Fruit fly (Drosophila melanogaster): ENCODE measurements around the gene pch2.

pch2 gene

dm6 chr3R:8563774-8564173 is 2.2 kb upstream of the pch2 start, which contains the start of gene Cenp-C:
Gene Cenp-C, plus strand, starts transcription at chr3R:8564105.
- TF ChIP-seq Hnf4 (GFP tag; optimal IDR thresholded peaks at IDR 0.05) (peak; percentile 51), ey (GFP tag; optimal IDR thresholded peaks at IDR 0.05) (peak; percentile 5), Hr78 (GFP tag; optimal IDR thresholded peaks at IDR 0.05) (no peak), foxo (GFP tag; optimal IDR thresholded peaks at IDR 0.05) (peak in 1 of 2 experiments; percentile 53), pan (optimal IDR thresholded peaks at IDR 0.05) (no peak), rgr (GFP tag; optimal IDR thresholded peaks at IDR 0.05) (peak; percentile 36), HLH106 (tag; optimal IDR thresholded peaks at IDR 0.05) (peak; percentile 34)

- TF ChIP-seq woc (GFP tag; optimal IDR thresholded peaks at IDR 0.05): no peak
- peak in 1 of 2 experiments; percentile 20 for TF ChIP-seq foxo (GFP tag; optimal IDR thresholded peaks at IDR 0.05)
- no peak for TF ChIP-seq Sp1 (GFP tag; optimal IDR thresholded peaks at IDR 0.05)
- no peak for TF ChIP-seq rgr (GFP tag; optimal IDR thresholded peaks at IDR 0.05)
- TF ChIP-seq Dfd (GFP tag; optimal IDR thresholded peaks at IDR 0.05): no peak
- TF ChIP-seq jim (GFP tag; optimal IDR thresholded peaks at IDR 0.05): no peak
- TF ChIP-seq dsf (GFP tag; optimal IDR thresholded peaks at IDR 0.05; ENCODE audit: borderline replicate concordance): no peak
- no peak for TF ChIP-seq OdsH (GFP tag; optimal IDR thresholded peaks at IDR 0.05)
- no peak for TF ChIP-seq HLH106 (tag; optimal IDR thresholded peaks at IDR 0.05)
- TF ChIP-seq br (GFP tag; optimal IDR thresholded peaks at IDR 0.05): no peak
- TF ChIP-seq ey (GFP tag; optimal IDR thresholded peaks at IDR 0.05): peak; percentile 9
- TF ChIP-seq dl (GFP tag; optimal IDR thresholded peaks at IDR 0.05; ENCODE audit: insufficient read depth in 1 of 2, partially characterized antibody in 2 of 2): no peak
- TF ChIP-seq fru (GFP tag; optimal IDR thresholded peaks at IDR 0.05): peak; percentile 89
- no peak for TF ChIP-seq dmrt93B (GFP tag; optimal IDR thresholded peaks at IDR 0.05)
- TF ChIP-seq lola (GFP tag; optimal IDR thresholded peaks at IDR 0.05): no peak
- no peak for TF ChIP-seq Hr78 (GFP tag; optimal IDR thresholded peaks at IDR 0.05)
- TF ChIP-seq GATAd (GFP tag; optimal IDR thresholded peaks at IDR 0.05): no peak
- TF ChIP-seq sv (GFP tag; optimal IDR thresholded peaks at IDR 0.05): no peak
- TF ChIP-seq pan (optimal IDR thresholded peaks at IDR 0.05): no peak
- TF ChIP-seq Jra (GFP tag; optimal IDR thresholded peaks at IDR 0.05): peak; percentile 7
- TF ChIP-seq brk (GFP tag; optimal IDR thresholded peaks at IDR 0.05): no peak
- TF ChIP-seq Mio (GFP tag; optimal IDR thresholded peaks at IDR 0.05): no peak
- no peak for TF ChIP-seq Vsx2 (GFP tag; optimal IDR thresholded peaks at IDR 0.05; ENCODE audit: partially characterized antibody)
- TF ChIP-seq tai (GFP tag; optimal IDR thresholded peaks at IDR 0.05): no peak
- TF ChIP-seq Hnf4 (GFP tag; optimal IDR thresholded peaks at IDR 0.05): no peak
- peak; percentile 13 for TF ChIP-seq h (GFP tag; optimal IDR thresholded peaks at IDR 0.05)
- TF ChIP-seq Hr83 (GFP tag; optimal IDR thresholded peaks at IDR 0.05; ENCODE audit: poor library complexity, severe bottlenecking): no peak
Observed at dm6 chr3R:8562484-8562886, 921 bp upstream of the pch2 start, which contains the start of the genes mRpS18A and CG31460. Gene mRpS18A, minus strand, starts transcription at chr3R:8562593. Gene CG31460, plus strand, starts transcription at chr3R:8562673.

- TF ChIP-seq rgr (GFP tag; optimal IDR thresholded peaks at IDR 0.05): no peak
- TF ChIP-seq ey (GFP tag; optimal IDR thresholded peaks at IDR 0.05): no peak
- TF ChIP-seq Jra (GFP tag; optimal IDR thresholded peaks at IDR 0.05): no peak
- TF ChIP-seq HLH106 (tag; optimal IDR thresholded peaks at IDR 0.05): no peak
- TF ChIP-seq Abd-B (GFP tag; optimal IDR thresholded peaks at IDR 0.05): no peak
- no peak for TF ChIP-seq Rel (GFP tag; optimal IDR thresholded peaks at IDR 0.05)
- no peak for TF ChIP-seq Rel (tag; optimal IDR thresholded peaks at IDR 0.05)
- no peak for TF ChIP-seq OdsH (GFP tag; optimal IDR thresholded peaks at IDR 0.05)
- TF ChIP-seq br (GFP tag; optimal IDR thresholded peaks at IDR 0.05): no peak
- no peak for TF ChIP-seq h (GFP tag; optimal IDR thresholded peaks at IDR 0.05)
- TF ChIP-seq dsf (GFP tag; optimal IDR thresholded peaks at IDR 0.05; ENCODE audit: borderline replicate concordance): no peak
- no peak for TF ChIP-seq foxo (GFP tag; optimal IDR thresholded peaks at IDR 0.05)
- no peak for TF ChIP-seq Dfd (GFP tag; optimal IDR thresholded peaks at IDR 0.05)
- no peak for TF ChIP-seq N (GFP tag; optimal IDR thresholded peaks at IDR 0.05)
Observed at dm6 chr3R:8552308-8552707, 9.3 kb downstream of the pch2 start, which contains the start of gene Or85d. Gene Or85d, plus strand, starts transcription at chr3R:8552608.

- TF ChIP-seq fru (GFP tag; optimal IDR thresholded peaks at IDR 0.05) (no peak), jim (GFP tag; optimal IDR thresholded peaks at IDR 0.05) (no peak), Jra (GFP tag; optimal IDR thresholded peaks at IDR 0.05) (no peak), Dfd (GFP tag; optimal IDR thresholded peaks at IDR 0.05) (no peak), brk (GFP tag; optimal IDR thresholded peaks at IDR 0.05) (no peak), Rel (GFP tag; optimal IDR thresholded peaks at IDR 0.05) (no peak), Rel (tag; optimal IDR thresholded peaks at IDR 0.05) (no peak), foxo (GFP tag; optimal IDR thresholded peaks at IDR 0.05) (no peak), Hnf4 (GFP tag; optimal IDR thresholded peaks at IDR 0.05) (no peak), HLH106 (tag; optimal IDR thresholded peaks at IDR 0.05) (no peak), Hr78 (GFP tag; optimal IDR thresholded peaks at IDR 0.05) (no peak), CG9705 (GFP tag; optimal IDR thresholded peaks at IDR 0.05) (no peak)
Observed at dm6 chr3R:8545915-8546314, 15.6 kb downstream of the pch2 start.
